In genomic region chrIII:4460242-4460641, ce11 we compare ENCODE assay signal across 4 worm cellular contexts.
TF ChIP-seq lines count a peak whose summit lies in the region.

No protein-coding gene starts in this region.

TF ChIP-seq in whole organism, L1 larva, 84 proteins besides CTCF, POLR2A, EP300 and RAD21:
- TF ChIP-seq lsy-2 (tag; optimal IDR thresholded peaks at IDR 0.05; lab: Kevin White, UChicago), result peak in 1 of 2 experiments; percentile 5
- no peak for TF ChIP-seq dpl-1 (GFP tag; optimal IDR thresholded peaks at IDR 0.05; lab: Kevin White, UChicago)
- no peak for TF ChIP-seq ceh-8 (GFP tag; optimal IDR thresholded peaks at IDR 0.05; lab: Kevin White, UChicago)
- peak in 1 of 3 experiments; percentile 3 for TF ChIP-seq ceh-82 (tag; optimal IDR thresholded peaks at IDR 0.05; lab: Kevin White, UChicago)
- TF ChIP-seq C34B4.2 (tag; optimal IDR thresholded peaks at IDR 0.05; lab: Kevin White, UChicago), result no peak
- no peak for TF ChIP-seq zag-1 (tag; optimal IDR thresholded peaks at IDR 0.05; lab: Kevin White, UChicago)
- TF ChIP-seq lin-13 (GFP tag; optimal IDR thresholded peaks at IDR 0.05; lab: Kevin White, UChicago), result no peak
- peak; percentile 63 for TF ChIP-seq lin-14 (GFP tag; optimal IDR thresholded peaks at IDR 0.05; lab: Kevin White, UChicago)
- no peak for TF ChIP-seq lir-3 (tag; optimal IDR thresholded peaks at IDR 0.05; lab: Kevin White, UChicago; ENCODE audit: poor library complexity)
- TF ChIP-seq nhr-237 (tag; optimal IDR thresholded peaks at IDR 0.05; lab: Kevin White, UChicago), result no peak
- TF ChIP-seq nhr-19 (GFP tag; conservative IDR thresholded peaks at IDR 0.05; lab: Robert Waterston, UW), result no peak
- TF ChIP-seq unc-98 (GFP tag; IDR thresholded peaks at IDR 0.05; lab: Robert Waterston, UW), result no peak
- peak; percentile 58 for TF ChIP-seq fkh-8 (tag; optimal IDR thresholded peaks at IDR 0.05; lab: Kevin White, UChicago)
- no peak for TF ChIP-seq zip-4 (GFP tag; optimal IDR thresholded peaks at IDR 0.05; lab: Kevin White, UChicago)
- TF ChIP-seq ztf-4 (tag; optimal IDR thresholded peaks at IDR 0.05; lab: Kevin White, UChicago), result no peak
- TF ChIP-seq efl-3 (GFP tag; optimal IDR thresholded peaks at IDR 0.05; lab: Kevin White, UChicago), result no peak
- no peak for TF ChIP-seq swsn-7 (tag; optimal IDR thresholded peaks at IDR 0.05; lab: Kevin White, UChicago)
- TF ChIP-seq egl-13 (tag; optimal IDR thresholded peaks at IDR 0.05; lab: Kevin White, UChicago), result peak; percentile 0
- no peak for TF ChIP-seq unc-62 (GFP tag; optimal IDR thresholded peaks at IDR 0.05; lab: Kevin White, UChicago)

TF ChIP-seq in whole organism, L2 larva, 48 proteins besides CTCF, POLR2A, EP300 and RAD21:
- TF ChIP-seq sma-9 (GFP tag; optimal IDR thresholded peaks at IDR 0.05; lab: Kevin White, UChicago) (peak; percentile 10), sma-9 (tag; optimal IDR thresholded peaks at IDR 0.05; lab: Kevin White, UChicago) (no peak), sma-3 (GFP tag; optimal IDR thresholded peaks at IDR 0.05; lab: Kevin White, UChicago) (no peak), lsy-2 (tag; optimal IDR thresholded peaks at IDR 0.05; lab: Kevin White, UChicago) (peak in 1 of 2 experiments; percentile 17)

TF ChIP-seq in whole organism, L3 larva, 47 proteins besides CTCF, POLR2A, EP300 and RAD21:
- TF ChIP-seq unc-39 (tag; optimal IDR thresholded peaks at IDR 0.05; lab: Kevin White, UChicago) (no peak), tbx-2 (tag; optimal IDR thresholded peaks at IDR 0.05; lab: Kevin White, UChicago) (peak; percentile 22), lin-39 (tag; optimal IDR thresholded peaks at IDR 0.05; lab: Kevin White, UChicago) (peak; percentile 72), R02D3.7 (tag; optimal IDR thresholded peaks at IDR 0.05; lab: Kevin White, UChicago) (no peak)

TF ChIP-seq in whole organism, midembryonic, 9 proteins besides CTCF, POLR2A, EP300 and RAD21:
- TF ChIP-seq tab-1 (GFP tag; IDR thresholded peaks at IDR 0.05; lab: Robert Waterston, UW) (0 out of 2 replicates have a peak, but pooled peaks have one; percentile 36), med-1 (GFP tag; optimal IDR thresholded peaks at IDR 0.05; lab: Kevin White, UChicago; ENCODE audit: insufficient read depth) (no peak)
